Fruit fly (Drosophila melanogaster) whole organism, pupa: Measurements from ENCODE around the gene Ns3.

Source experiments
- CG10348 ChIP-seq: fragments of 200-800 bp; sonication (Bioruptor generic); IDR thresholded peaks from 2 replicates; pipeline ENCODE4 v1.3.6; 2022; ENCODE audit warnings: missing biosample characterization, missing genetic modification characterization
- CG12605 ChIP-seq: fragments of 200-800 bp; sonication (Bioruptor generic); IDR thresholded peaks from 2 replicates; pipeline ENCODE4 v1.3.6; 2022; ENCODE audit warnings: missing biosample characterization, missing genetic modification characterization
- CG13204 ChIP-seq: fragments of 200-800 bp; sonication (Bioruptor generic); optimal IDR thresholded peaks from 2 replicates; lab custom pipeline; 2018; ENCODE audit warnings: missing biosample characterization, mild to moderate bottlenecking, missing genetic modification characterization, moderate library complexity
- CG14655 ChIP-seq: fragments of 200-800 bp; sonication (Bioruptor generic); optimal IDR thresholded peaks from 3 replicates; lab custom pipeline; 2017; ENCODE audit warnings: mild to moderate bottlenecking, missing biosample characterization, missing genetic modification reagents, missing genetic modification characterization
- CG15710 ChIP-seq: fragments of 200-800 bp; sonication (Bioruptor generic); optimal IDR thresholded peaks from 2 replicates; lab custom pipeline; 2018; ENCODE audit warnings: missing biosample characterization, mild to moderate bottlenecking, missing genetic modification characterization, moderate library complexity
- CG17806 ChIP-seq: fragments of 200-800 bp; sonication (Bioruptor generic); optimal IDR thresholded peaks from 2 replicates; lab custom pipeline; 2018; ENCODE audit warnings: missing biosample characterization, mild to moderate bottlenecking, missing genetic modification characterization, moderate library complexity
- CG32121 ChIP-seq: fragments of 200-800 bp; sonication (Bioruptor generic); IDR thresholded peaks from 2 replicates; pipeline ENCODE4 v1.3.6; 2022; ENCODE audit warnings: missing biosample characterization, missing genetic modification characterization
- CG34367 ChIP-seq: fragments of 200-800 bp; sonication (Bioruptor generic); optimal IDR thresholded peaks from 2 replicates; lab custom pipeline; 2018; ENCODE audit warnings: missing biosample characterization, mild to moderate bottlenecking, missing genetic modification characterization
- CG4496 ChIP-seq: fragments of 200-800 bp; sonication (Bioruptor generic); IDR thresholded peaks from 3 replicates; pipeline ENCODE4 v1.3.6; 2022; ENCODE audit warnings: missing biosample characterization, missing genetic modification characterization
- CG8159 ChIP-seq: fragments of 200-800 bp; sonication (Bioruptor generic); optimal IDR thresholded peaks from 3 replicates; lab custom pipeline; 2018; ENCODE audit warnings: missing biosample characterization, mild to moderate bottlenecking, missing genetic modification characterization, moderate library complexity
- CG8301 ChIP-seq: fragments of 200-800 bp; sonication (Bioruptor generic); optimal IDR thresholded peaks from 2 replicates; lab custom pipeline; 2018; ENCODE audit warnings: missing biosample characterization, mild to moderate bottlenecking, missing genetic modification characterization
- CG9948 ChIP-seq: fragments of 200-800 bp; sonication (Bioruptor generic); optimal IDR thresholded peaks from 2 replicates; lab custom pipeline; 2018; ENCODE audit warnings: missing biosample characterization, mild to moderate bottlenecking, missing genetic modification characterization, moderate library complexity
- D1 ChIP-seq: fragments of 200-800 bp; sonication (Bioruptor generic); optimal IDR thresholded peaks from 2 replicates; lab custom pipeline; 2018; ENCODE audit warnings: missing biosample characterization, mild to moderate bottlenecking, missing genetic modification characterization, moderate library complexity
- EcR ChIP-seq: fragments of 200-800 bp; sonication (Bioruptor generic); optimal IDR thresholded peaks from 3 replicates; lab custom pipeline; 2019; ENCODE audit warnings: missing biosample characterization, missing genetic modification characterization, mild to moderate bottlenecking, moderate library complexity, missing genetic modification reagents
- Ets98B ChIP-seq: fragments of 200-800 bp; sonication (Bioruptor generic); IDR thresholded peaks from 2 replicates; pipeline ENCODE4 v1.3.6; 2022; ENCODE audit warnings: missing biosample characterization, missing genetic modification characterization
- Pif1A ChIP-seq: fragments of 200-800 bp; sonication (Bioruptor generic); optimal IDR thresholded peaks from 3 replicates; lab custom pipeline; 2016; ENCODE audit warnings: missing biosample characterization, missing genetic modification characterization
- Pif1B ChIP-seq: fragments of 200-800 bp; sonication (Bioruptor generic); optimal IDR thresholded peaks from 3 replicates; lab custom pipeline; 2016; ENCODE audit warnings: missing biosample characterization, missing genetic modification characterization
- Snoo ChIP-seq: fragments of 200-800 bp; sonication (Bioruptor generic); optimal IDR thresholded peaks from 3 replicates; lab custom pipeline; 2017; ENCODE audit warnings: missing biosample characterization, mild to moderate bottlenecking, missing genetic modification characterization, inconsistent platforms
- fd96Ca ChIP-seq: fragments of 200-800 bp; sonication (Bioruptor generic); IDR thresholded peaks from 3 replicates; pipeline ENCODE4 v1.3.6; 2022; ENCODE audit warnings: missing biosample characterization, missing genetic modification characterization
- gl ChIP-seq: fragments of 200-800 bp; sonication (Bioruptor generic); optimal IDR thresholded peaks from 2 replicates; lab custom pipeline; 2018; ENCODE audit warnings: missing biosample characterization, mild to moderate bottlenecking, missing genetic modification characterization
- rn ChIP-seq: fragments of 200-800 bp; sonication (Bioruptor generic); IDR thresholded peaks from 2 replicates; pipeline ENCODE4 v1.3.6; 2022; ENCODE audit warnings: missing biosample characterization, missing genetic modification characterization

Gene Ns3

DNA sequence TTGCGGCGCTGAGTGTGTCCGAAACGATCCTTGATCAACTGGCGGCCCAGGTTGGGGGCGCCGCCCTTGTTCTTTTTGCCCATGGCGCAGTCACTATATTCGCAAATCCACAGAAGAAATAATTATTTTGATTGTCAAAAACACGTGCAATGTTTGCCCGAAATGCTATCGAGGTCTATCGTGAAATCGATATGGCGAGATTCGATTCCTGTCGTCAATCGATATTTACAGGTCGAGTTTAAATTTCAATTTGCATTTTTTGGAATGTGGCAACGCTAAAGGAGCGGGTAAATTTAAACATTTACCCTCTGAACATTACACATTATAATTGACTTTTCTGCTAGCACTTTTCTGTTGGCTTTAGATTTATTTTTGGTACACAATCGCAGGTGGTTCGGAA, at the start of gene Ns3:
TSS of gene Ns3 (minus strand) at position 188 of the 400 bp plus-strand sequence.
- no peak for TF ChIP-seq CG32121 (GFP tag; lab: Robert Waterston, UW)
- no peak for TF ChIP-seq Snoo (tag; lab: Kevin White, UChicago)
- no peak for TF ChIP-seq Pif1A (GFP tag; lab: Kevin White, UChicago)
- no peak for TF ChIP-seq CG4496 (GFP tag; lab: Robert Waterston, UW)
- TF ChIP-seq rn (GFP tag; lab: Robert Waterston, UW), result no peak
- TF ChIP-seq gl, result no peak
- no peak for TF ChIP-seq D1 (tag; lab: Kevin White, UChicago)
- TF ChIP-seq fd96Ca (GFP tag; lab: Robert Waterston, UW), result no peak
- no peak for TF ChIP-seq CG9948 (tag; lab: Kevin White, UChicago)
- no peak for TF ChIP-seq CG17806 (tag; lab: Kevin White, UChicago)
- TF ChIP-seq CG8159, result no peak
- TF ChIP-seq Ets98B (GFP tag; lab: Robert Waterston, UW), result no peak
- TF ChIP-seq CG34367 (tag; lab: Kevin White, UChicago), result no peak
- no peak for TF ChIP-seq Pif1B (GFP tag; lab: Kevin White, UChicago)

DNA sequence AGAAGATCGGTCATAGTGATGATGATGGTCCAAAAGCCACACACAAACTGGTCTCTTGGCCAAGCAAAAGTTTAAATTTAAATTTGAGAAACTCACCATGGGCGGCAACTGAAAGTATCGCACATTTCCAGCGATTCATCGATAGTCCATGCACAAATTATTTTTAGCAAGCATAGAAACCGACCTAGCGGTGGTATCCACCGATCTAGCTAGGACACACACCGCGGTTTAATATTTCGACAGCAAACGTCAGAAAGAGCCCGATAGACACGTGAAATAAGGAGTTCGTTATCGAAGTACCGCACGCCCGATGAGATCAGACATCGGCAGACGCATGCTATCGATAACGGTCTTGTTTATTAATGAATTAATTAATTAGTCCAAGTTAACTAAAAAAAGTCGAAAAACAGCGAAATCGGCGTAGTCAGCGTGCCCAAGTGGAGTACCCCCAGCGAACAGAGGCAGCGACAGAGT, 48.8 kb upstream of the Ns3 start, which contains the start of gene CG14795:
TSS of gene CG14795 (minus strand) at position 51 of the 474 bp plus-strand sequence.
- no peak for TF ChIP-seq CG10348
- TF ChIP-seq Ets98B (GFP tag; lab: Robert Waterston, UW), result 0 out of 2 replicates have a peak, but pooled peaks have one; percentile 9

dm6 chrX:1508241-1508823, 44.3 kb upstream of the Ns3 start:
- peak; percentile 67; the same call in 1 of the 2 replicates for TF ChIP-seq CG12605 (GFP tag; lab: Robert Waterston, UW)
- TF ChIP-seq Ets98B (GFP tag; lab: Robert Waterston, UW), result no peak

DNA sequence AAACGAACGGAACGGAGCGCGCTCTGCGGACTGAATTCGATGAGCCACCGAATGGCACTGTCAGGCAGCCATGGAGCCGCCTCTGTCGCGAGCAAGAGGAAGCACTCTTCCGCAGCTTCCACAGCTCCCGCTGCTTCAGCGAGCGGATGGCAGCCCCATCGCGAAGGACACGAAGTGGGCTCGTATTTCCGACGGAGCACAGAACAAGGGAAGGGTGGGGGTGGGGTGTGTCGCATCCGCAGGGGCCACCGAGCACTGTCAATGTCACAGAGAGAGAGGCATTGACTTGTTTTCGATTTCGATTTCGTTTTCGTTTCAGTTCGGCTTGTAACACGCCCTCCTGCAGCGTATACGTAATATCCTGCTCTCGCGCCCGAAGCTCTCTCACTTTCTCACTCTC, 43.7 kb upstream of the Ns3 start, which contains the start of gene Nmdar2:
TSS of gene Nmdar2 (minus strand) at position 59 of the 400 bp plus-strand sequence.
- TF ChIP-seq CG8301 (tag; lab: Kevin White, UChicago) (no peak), EcR (GFP tag; lab: Kevin White, UChicago) (no peak), gl (no peak), CG4496 (GFP tag; lab: Robert Waterston, UW) (no peak), D1 (tag; lab: Kevin White, UChicago) (no peak), CG32121 (GFP tag; lab: Robert Waterston, UW) (no peak), Pif1B (GFP tag; lab: Kevin White, UChicago) (no peak), CG17806 (tag; lab: Kevin White, UChicago) (no peak), CG9948 (tag; lab: Kevin White, UChicago) (no peak), CG34367 (tag; lab: Kevin White, UChicago) (no peak), rn (GFP tag; lab: Robert Waterston, UW) (no peak), CG12605 (GFP tag; lab: Robert Waterston, UW) (no peak), CG14655 (no peak), CG10348 (no peak), CG15710 (tag; lab: Kevin White, UChicago) (no peak)

dm6 chrX:1482840-1483518, 19.0 kb upstream of the Ns3 start, which contains the start of the genes sta and inc:
Gene sta, minus strand, starts transcription at chrX:1483413.
Gene inc, plus strand, starts transcription at chrX:1483479.
- TF ChIP-seq CG12605 (GFP tag; lab: Robert Waterston, UW) (peak; percentile 46), CG17806 (tag; lab: Kevin White, UChicago) (no peak), fd96Ca (GFP tag; lab: Robert Waterston, UW) (peak; percentile 51; the same call in 1 of the 3 replicates), CG9948 (tag; lab: Kevin White, UChicago) (peak; percentile 21), CG8301 (tag; lab: Kevin White, UChicago) (peak; percentile 16), CG10348 (no peak), Snoo (tag; lab: Kevin White, UChicago) (peak; percentile 77), D1 (tag; lab: Kevin White, UChicago) (no peak), CG15710 (tag; lab: Kevin White, UChicago) (peak; percentile 38), CG8159 (peak; percentile 43), CG4496 (GFP tag; lab: Robert Waterston, UW) (peak; percentile 69), CG34367 (tag; lab: Kevin White, UChicago) (peak; percentile 44), Pif1B (GFP tag; lab: Kevin White, UChicago) (no peak), CG13204 (GFP tag; lab: Kevin White, UChicago) (peak; percentile 41), Ets98B (GFP tag; lab: Robert Waterston, UW) (peak; percentile 40; the same call in 1 of the 2 replicates), rn (GFP tag; lab: Robert Waterston, UW) (no peak), EcR (GFP tag; lab: Kevin White, UChicago) (no peak), Pif1A (GFP tag; lab: Kevin White, UChicago) (peak; percentile 30), CG32121 (GFP tag; lab: Robert Waterston, UW) (no peak), CG14655 (no peak), gl (peak; percentile 41)

- TF ChIP-seq CG34367 (tag; lab: Kevin White, UChicago) (no peak), fd96Ca (GFP tag; lab: Robert Waterston, UW) (no peak), CG8301 (tag; lab: Kevin White, UChicago) (no peak), rn (GFP tag; lab: Robert Waterston, UW) (no peak), CG32121 (GFP tag; lab: Robert Waterston, UW) (no peak), CG12605 (GFP tag; lab: Robert Waterston, UW) (no peak), CG13204 (GFP tag; lab: Kevin White, UChicago) (no peak), D1 (tag; lab: Kevin White, UChicago) (no peak), Snoo (tag; lab: Kevin White, UChicago) (no peak), Ets98B (GFP tag; lab: Robert Waterston, UW) (no peak), CG9948 (tag; lab: Kevin White, UChicago) (no peak), Pif1A (GFP tag; lab: Kevin White, UChicago) (no peak), CG8159 (no peak), CG15710 (tag; lab: Kevin White, UChicago) (no peak), CG10348 (no peak)
Measured at dm6 chrX:1480426-1480825, 16.4 kb upstream of the Ns3 start.
